Worm (Caenorhabditis elegans) whole organism, L4 larva: Measurements from ENCODE around the gene Y55F3BL.4.

Experiments used
- F26F4.8 ChIP-seq: fragments of 200-800 bp; sonication (Bioruptor generic); conservative IDR thresholded peaks from 2 replicates; pipeline ENCODE4 v1.3.6; 2022; ENCODE audit warnings: missing genetic modification characterization, missing compliant biosample characterization
- T26A8.4 ChIP-seq: fragments of 200-800 bp; sonication (Bioruptor generic); IDR thresholded peaks from 2 replicates; pipeline ENCODE4 v1.3.6; 2022; ENCODE audit warnings: missing genetic modification characterization, missing compliant biosample characterization
- Y105C5A.15 ChIP-seq: fragments of 200-800 bp; sonication (Bioruptor generic); IDR thresholded peaks from 2 replicates; pipeline ENCODE4 v1.3.6; 2022; ENCODE audit warnings: missing genetic modification characterization, missing compliant biosample characterization
- Y48G9A.11 ChIP-seq: fragments of 200-800 bp; sonication (Bioruptor generic); IDR thresholded peaks from 2 replicates; pipeline ENCODE4 v1.3.6; 2022; ENCODE audit warnings: missing genetic modification reagents, missing genetic modification characterization, missing compliant biosample characterization
- ZK337.2 ChIP-seq: fragments of 200-800 bp; sonication (Bioruptor generic); IDR thresholded peaks from 2 replicates; pipeline ENCODE4 v1.3.6; 2022; ENCODE audit warnings: missing genetic modification reagents, missing genetic modification characterization, missing compliant biosample characterization
- ZK546.5 ChIP-seq, 2 experiments: sonication (generic microtip); optimal IDR thresholded peaks; 2 replicates each; lab custom pipeline; 2017; ENCODE audit warnings: missing biosample characterization in 2 of 2, missing genetic modification characterization in 2 of 2
- aha-1 ChIP-seq: fragments of 150-350 bp; peaks from one replicate; lab custom pipeline; 2014; ENCODE audit warnings: missing biosample characterization, missing genetic modification characterization
- ama-1 ChIP-seq: fragments of 150-350 bp; optimal IDR thresholded peaks from 2 replicates; lab custom pipeline; 2014; ENCODE audit warnings: inconsistent platforms, mixed read lengths
- arid-1 ChIP-seq: fragments of 200-800 bp; sonication (Bioruptor generic); conservative IDR thresholded peaks from 2 replicates; pipeline ENCODE4 v1.3.6; 2022; ENCODE audit warnings: missing genetic modification reagents, missing genetic modification characterization, missing compliant biosample characterization
- attf-4 ChIP-seq: sonication (generic microtip); optimal IDR thresholded peaks from 3 replicates; lab custom pipeline; 2017; ENCODE audit warnings: missing biosample characterization, missing genetic modification characterization
- ceh-28 ChIP-seq: fragments of 150-350 bp; optimal IDR thresholded peaks from 2 replicates; lab custom pipeline; 2014; ENCODE audit warnings: missing biosample characterization, missing genetic modification reagents, missing genetic modification characterization
- ctbp-1 ChIP-seq: fragments of 200-800 bp; sonication (Bioruptor generic); IDR thresholded peaks from 2 replicates; pipeline ENCODE4 v1.3.6; 2022; ENCODE audit warnings: missing genetic modification reagents, missing genetic modification characterization, missing compliant biosample characterization
- daf-16 ChIP-seq, 3 experiments: sonication (generic microtip); optimal IDR thresholded peaks; 2 replicates each; lab custom pipeline; 2016 to 2017; ENCODE audit warnings: missing genetic modification characterization in 3 of 3, missing genetic modification reagents in 3 of 3, mild to moderate bottlenecking in 2 of 3, missing compliant biosample characterization in 2 of 3, missing biosample characterization in 1 of 3, moderate library complexity in 1 of 3
- daf-8 ChIP-seq: fragments of 200-800 bp; sonication (Bioruptor generic); IDR thresholded peaks from 2 replicates; pipeline ENCODE4 v1.3.6; 2022; ENCODE audit warnings: missing genetic modification characterization, missing compliant biosample characterization
- dmd-6 ChIP-seq: fragments of 200-800 bp; sonication (Bioruptor generic); IDR thresholded peaks from 2 replicates; pipeline ENCODE4 v1.3.6; 2022; ENCODE audit warnings: missing genetic modification reagents, missing genetic modification characterization, missing compliant biosample characterization
- egl-27 ChIP-seq: sonication (generic microtip); optimal IDR thresholded peaks from 3 replicates; lab custom pipeline; 2017; ENCODE audit warnings: missing biosample characterization, missing genetic modification reagents, missing genetic modification characterization
- fos-1 ChIP-seq: fragments of 150-350 bp; optimal IDR thresholded peaks from 2 replicates; lab custom pipeline; 2014; ENCODE audit warnings: missing biosample characterization, missing genetic modification characterization
- hif-1 ChIP-seq, 2 experiments: sonication (generic microtip); optimal IDR thresholded peaks; 2 replicates each; lab custom pipeline; 2016 to 2017; ENCODE audit warnings: missing compliant biosample characterization in 2 of 2, missing genetic modification characterization in 2 of 2, missing genetic modification reagents in 2 of 2, missing genotype in 2 of 2, mild to moderate bottlenecking in 1 of 2
- lin-13 ChIP-seq: fragments of 150-350 bp; optimal IDR thresholded peaks from 2 replicates; lab custom pipeline; 2014; ENCODE audit warnings: missing biosample characterization, missing genetic modification reagents, missing genetic modification characterization
- lin-38 ChIP-seq: fragments of 200-800 bp; sonication (Bioruptor generic); IDR thresholded peaks from 2 replicates; pipeline ENCODE4 v1.3.6; 2022; ENCODE audit warnings: missing genetic modification reagents, missing genetic modification characterization, missing compliant biosample characterization
- mep-1 ChIP-seq: fragments of 150-350 bp; sonication (generic microtip); optimal IDR thresholded peaks from 3 replicates; lab custom pipeline; 2014; ENCODE audit warnings: missing biosample characterization, missing genetic modification characterization
- nhr-111 ChIP-seq: fragments of 200-800 bp; sonication (Bioruptor generic); optimal IDR thresholded peaks from 2 replicates; lab custom pipeline; 2018; ENCODE audit warnings: mild to moderate bottlenecking, missing genetic modification characterization, missing compliant biosample characterization
- nhr-28 ChIP-seq: fragments of 150-350 bp; optimal IDR thresholded peaks from 2 replicates; lab custom pipeline; 2014; ENCODE audit warnings: missing biosample characterization, missing genetic modification characterization
- nhr-42 ChIP-seq: fragments of 200-800 bp; sonication (Bioruptor generic); IDR thresholded peaks from 2 replicates; pipeline ENCODE4 v1.3.6; 2022; ENCODE audit warnings: missing genetic modification characterization, missing compliant biosample characterization
- nhr-77 ChIP-seq: fragments of 150-350 bp; optimal IDR thresholded peaks from 2 replicates; lab custom pipeline; 2014; ENCODE audit warnings: missing biosample characterization, missing genetic modification characterization
- sdz-12 ChIP-seq: fragments of 200-800 bp; sonication (Bioruptor generic); optimal IDR thresholded peaks from 2 replicates; lab custom pipeline; 2018; ENCODE audit warnings: mild to moderate bottlenecking, missing genetic modification characterization, missing compliant biosample characterization
- snpc-4 ChIP-seq: fragments of 150-350 bp; optimal IDR thresholded peaks from 2 replicates; lab custom pipeline; 2014; ENCODE audit warnings: missing biosample characterization, missing genetic modification characterization
- unc-39 ChIP-seq: sonication (generic microtip); optimal IDR thresholded peaks from 2 replicates; lab custom pipeline; 2017; ENCODE audit warnings: missing biosample characterization, missing genetic modification characterization
- vab-7 ChIP-seq: fragments of 200-800 bp; sonication (Bioruptor generic); IDR thresholded peaks from 2 replicates; pipeline ENCODE4 v1.3.6; 2022; ENCODE audit warnings: missing genetic modification reagents, missing genetic modification characterization, missing compliant biosample characterization
- zfp-2 ChIP-seq: sonication (generic microtip); optimal IDR thresholded peaks from 2 replicates; lab custom pipeline; 2016; ENCODE audit warnings: mild to moderate bottlenecking, missing genetic modification characterization, missing compliant biosample characterization
- ztf-11 ChIP-seq: fragments of 150-350 bp; optimal IDR thresholded peaks from 2 replicates; lab custom pipeline; 2014; ENCODE audit warnings: missing biosample characterization, missing genetic modification characterization

Y55F3BL.4 gene

DNA sequence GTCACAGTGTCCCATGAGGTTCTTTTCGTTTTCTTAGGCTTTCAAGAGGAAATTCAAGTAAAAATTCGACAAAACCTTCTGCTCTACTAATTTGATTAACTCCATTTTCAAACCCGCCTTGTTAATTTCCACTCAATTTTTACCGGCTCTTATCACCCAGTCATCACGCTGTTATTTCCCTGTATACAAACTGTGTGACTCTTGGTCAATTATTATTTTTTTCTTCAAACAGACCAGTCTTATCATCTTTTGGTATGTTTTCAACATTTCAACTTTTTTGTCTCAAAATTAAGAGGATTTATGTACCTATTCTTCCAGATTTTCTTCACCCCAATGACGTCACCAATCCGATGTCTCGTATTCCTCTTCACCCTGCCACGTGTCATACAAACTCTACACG, 26.4 kb upstream of the Y55F3BL.4 start, which contains the start of gene ugt-52:
Gene ugt-52, plus strand, starts transcription at position 301 of the 400 bp plus-strand sequence.
- TF ChIP-seq daf-16 (GFP tag; optimal IDR thresholded peaks at IDR 0.05; lab: Kevin White, UChicago) = no peak
- peak; percentile 41 for TF ChIP-seq daf-16 (tag; optimal IDR thresholded peaks at IDR 0.05; lab: Kevin White, UChicago)
- peak; percentile 12 for TF ChIP-seq nhr-28 (tag; lab: Kevin White, UChicago)
- TF ChIP-seq hif-1 (tag; optimal IDR thresholded peaks at IDR 0.05; lab: Kevin White, UChicago) = no peak

DNA sequence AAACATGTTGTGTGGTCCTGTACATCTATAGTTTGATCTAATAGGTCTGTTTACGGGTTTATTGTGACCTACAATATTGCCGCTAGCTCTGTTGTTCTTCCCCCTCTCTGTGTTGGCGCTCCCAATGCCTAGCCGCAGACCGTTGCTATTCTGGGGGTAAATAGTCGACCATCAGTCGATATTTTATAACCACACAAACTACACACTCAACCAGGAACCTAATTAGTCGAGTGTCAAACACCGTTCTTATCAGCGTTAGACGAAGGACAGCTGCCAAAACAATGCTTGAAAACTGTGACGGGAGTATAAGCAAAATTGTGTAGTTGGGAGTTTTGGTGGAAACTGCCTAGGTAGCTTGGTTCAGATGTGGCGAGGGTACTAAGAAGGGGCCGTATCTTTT, 22.5 kb upstream of the Y55F3BL.4 start:
- TF ChIP-seq daf-16 (GFP tag; optimal IDR thresholded peaks at IDR 0.05; lab: Kevin White, UChicago) (no peak), daf-16 (tag; optimal IDR thresholded peaks at IDR 0.05; lab: Kevin White, UChicago) (peak; percentile 81), dmd-6 (peak; percentile 39; the same call in 1 of the 2 replicates), nhr-42 (GFP tag; lab: Robert Waterston, UW) (no peak)

DNA sequence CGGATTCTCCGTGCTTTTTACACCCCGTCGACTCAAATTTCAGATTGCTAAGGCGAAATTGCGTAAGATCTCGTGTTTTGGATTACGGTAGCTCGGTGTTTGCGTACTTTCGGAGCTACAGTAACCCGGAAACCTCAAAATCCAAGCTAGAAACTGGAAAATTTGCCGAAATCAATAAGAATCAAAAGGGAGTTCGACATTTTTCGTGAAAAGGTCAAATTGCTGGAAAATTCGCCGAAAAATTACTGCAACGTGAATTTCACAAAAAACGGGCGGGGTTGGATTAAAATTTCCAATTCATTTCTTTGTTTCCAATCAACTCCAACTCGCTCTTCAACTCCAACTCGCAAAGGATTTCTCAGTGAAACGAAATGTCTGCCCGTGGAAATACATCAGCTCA, 17.1 kb upstream of the Y55F3BL.4 start, which contains the start of gene F56B3.6:
Gene F56B3.6, plus strand, starts transcription at position 301 of the 400 bp plus-strand sequence.
- TF ChIP-seq lin-13 (no peak), nhr-111 (GFP tag; lab: Kevin White, UChicago) (no peak), ctbp-1 (no peak), dmd-6 (no peak), nhr-28 (tag; lab: Kevin White, UChicago) (no peak), vab-7 (GFP tag; lab: Robert Waterston, UW) (no peak), ZK546.5 (tag; optimal IDR thresholded peaks at IDR 0.05; lab: Kevin White, UChicago) (no peak), egl-27 (tag; lab: Kevin White, UChicago) (no peak), nhr-77 (tag; lab: Kevin White, UChicago) (no peak), T26A8.4 (GFP tag; lab: Robert Waterston, UW) (no peak), ztf-11 (tag; lab: Kevin White, UChicago) (no peak), unc-39 (tag; lab: Kevin White, UChicago) (no peak), Y105C5A.15 (GFP tag; lab: Robert Waterston, UW) (no peak)

DNA sequence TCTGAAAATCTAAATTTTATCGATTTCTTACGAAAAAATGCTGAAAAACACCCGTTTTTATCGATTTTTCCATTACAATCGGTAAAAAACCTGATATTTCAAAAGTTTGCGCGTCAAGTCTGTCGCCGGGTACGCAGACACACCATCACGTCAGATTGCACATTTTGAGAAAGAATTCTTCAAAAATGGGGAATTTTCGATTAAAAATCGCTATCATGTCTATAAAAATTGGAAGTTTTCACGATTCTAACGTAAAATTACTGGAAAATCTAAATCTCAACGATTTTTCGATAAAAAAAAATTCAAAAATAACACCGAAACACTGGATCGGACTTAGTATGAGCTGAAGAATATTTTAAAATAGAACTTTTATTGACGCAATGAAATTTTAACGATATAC, 10.6 kb upstream of the Y55F3BL.4 start, which contains the start of gene F56B3.4:
Gene F56B3.4, minus strand, starts transcription at position 1 of the 400 bp plus-strand sequence.
- no peak for TF ChIP-seq fos-1
- peak; percentile 17 for TF ChIP-seq ceh-28
- no peak for TF ChIP-seq zfp-2 (tag; lab: Kevin White, UChicago)
- TF ChIP-seq lin-38 = peak; percentile 57
- no peak for TF ChIP-seq snpc-4 (tag; lab: Kevin White, UChicago)
- no peak for TF ChIP-seq mep-1 (tag; lab: Kevin White, UChicago)
- TF ChIP-seq aha-1 = peak; percentile 42
- TF ChIP-seq Y48G9A.11 (GFP tag; lab: Robert Waterston, UW) = peak; percentile 41; the same call in 1 of the 2 replicates
- TF ChIP-seq F26F4.8 (GFP tag; lab: Robert Waterston, UW) = no peak
- TF ChIP-seq ama-1 = peak; percentile 20

DNA sequence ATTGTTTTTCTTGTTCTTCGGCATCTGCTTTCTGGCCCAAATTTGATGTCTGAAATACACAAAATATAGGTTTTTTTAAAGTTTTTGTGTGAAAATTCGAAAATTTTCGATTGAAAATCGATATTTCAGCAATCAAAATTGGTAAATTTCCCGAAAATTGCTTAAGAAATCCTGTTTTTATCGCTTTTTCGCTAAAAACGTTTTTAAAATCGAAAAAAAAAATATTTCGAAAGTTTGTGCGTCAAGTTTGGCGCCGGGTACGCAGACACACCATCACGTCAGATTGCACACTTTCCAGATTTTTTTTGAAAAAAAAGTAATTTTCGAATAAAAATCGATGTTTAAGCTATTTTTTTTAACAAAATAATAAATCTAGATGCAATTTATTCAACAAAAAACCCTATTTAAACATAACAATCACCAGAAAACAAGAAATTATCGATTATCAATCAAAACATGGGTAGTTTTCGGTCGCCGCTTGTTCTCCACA, 9.5 kb upstream of the Y55F3BL.4 start, which contains the start of gene skr-18:
Gene skr-18, minus strand, starts transcription at position 51 of the 490 bp plus-strand sequence.
- TF ChIP-seq fos-1 = no peak
- peak; percentile 47; the same call in 1 of the 2 replicates for TF ChIP-seq arid-1 (GFP tag; lab: Robert Waterston, UW)
- TF ChIP-seq ZK337.2 (GFP tag; lab: Robert Waterston, UW) = no peak
- no peak for TF ChIP-seq attf-4 (tag; lab: Kevin White, UChicago)
- no peak for TF ChIP-seq daf-8 (GFP tag; lab: Robert Waterston, UW)
- peak; percentile 65 for TF ChIP-seq lin-38
- no peak for TF ChIP-seq sdz-12 (GFP tag; lab: Kevin White, UChicago)
- no peak for TF ChIP-seq hif-1 (tag; optimal IDR thresholded peaks at IDR 0.05; lab: Kevin White, UChicago)
